Fruit fly (Drosophila melanogaster): Measurements from ENCODE around the gene CG15465.
A peak's percentile ranks its signal among the peaks of the same experiment; 100 is the strongest.

The CG15465 gene

DNA sequence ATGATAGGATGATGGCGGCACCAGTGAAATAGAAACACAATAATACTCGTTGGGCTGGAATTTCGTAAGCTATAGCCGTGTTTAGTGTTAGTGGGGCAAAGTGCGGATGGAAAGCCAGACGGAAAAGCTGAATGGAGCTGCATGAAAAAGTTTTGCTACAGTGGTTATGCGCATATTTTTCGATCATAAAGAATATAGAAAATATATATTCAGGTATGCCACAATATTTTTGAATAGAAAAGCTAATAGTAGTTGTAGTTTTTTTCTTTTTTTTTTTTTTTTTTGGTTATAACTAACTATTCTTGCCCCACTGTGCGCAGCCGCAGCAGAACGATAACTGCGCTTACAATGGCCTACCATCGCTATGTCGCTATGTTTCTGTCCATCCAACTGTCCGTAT is 201.0 kb downstream of the CG15465 start (continued):
- TF ChIP-seq CG34422 (GFP tag; IDR thresholded peaks at IDR 0.05) (0 out of 3 replicates have a peak, but pooled peaks have one; percentile 27), CG14050 (GFP tag; IDR thresholded peaks at IDR 0.05) (0 out of 3 replicates have a peak, but pooled peaks have one; percentile 12), pzg (GFP tag; optimal IDR thresholded peaks at IDR 0.05) (no peak), dysf (GFP tag; IDR thresholded peaks at IDR 0.05) (peak; percentile 40; the same call in 1 of the 3 replicates), CG10366 (GFP tag; IDR thresholded peaks at IDR 0.05) (peak; percentile 18; the same call in 1 of the 2 replicates), Ets65A (GFP tag) (peak; percentile 15), vvl (GFP tag; IDR thresholded peaks at IDR 0.05) (peak; percentile 46), ranshi (GFP tag; IDR thresholded peaks at IDR 0.05) (peak; percentile 30; the same call in 1 of the 2 replicates), gem (tag; optimal IDR thresholded peaks at IDR 0.05) (peak; percentile 6), pan (optimal IDR thresholded peaks at IDR 0.05) (no peak), pan (GFP tag; optimal IDR thresholded peaks at IDR 0.05 in 1 of 2, IDR thresholded peaks at IDR 0.05 in 1 of 2) (peak in 1 of 2 experiments; percentile 18), esg (GFP tag; conservative IDR thresholded peaks at IDR 0.05) (0 out of 2 replicates have a peak, but pooled peaks have one; percentile 6), crol (GFP tag; IDR thresholded peaks at IDR 0.05) (0 out of 2 replicates have a peak, but pooled peaks have one; percentile 7), hkb (optimal IDR thresholded peaks at IDR 0.05) (no peak), hkb (GFP tag; IDR thresholded peaks at IDR 0.05) (peak; percentile 48; the same call in 1 of the 2 replicates), CG2120 (GFP tag; optimal IDR thresholded peaks at IDR 0.05) (peak; percentile 35), wor (GFP tag; IDR thresholded peaks at IDR 0.05) (0 out of 2 replicates have a peak, but pooled peaks have one; percentile 18), CG17829 (tag; optimal IDR thresholded peaks at IDR 0.05) (no peak), eyg (GFP tag; optimal IDR thresholded peaks at IDR 0.05) (no peak), Sox102F (GFP tag; optimal IDR thresholded peaks at IDR 0.05) (peak; percentile 3), Hr78 (GFP tag; optimal IDR thresholded peaks at IDR 0.05) (no peak), C15 (GFP tag; IDR thresholded peaks at IDR 0.05) (0 out of 3 replicates have a peak, but pooled peaks have one; percentile 5), Ptx1 (GFP tag; IDR thresholded peaks at IDR 0.05) (0 out of 2 replicates have a peak, but pooled peaks have one; percentile 17), sisA (GFP tag; IDR thresholded peaks at IDR 0.05) (peak; percentile 25; the same call in 1 of the 2 replicates), phol (tag; optimal IDR thresholded peaks at IDR 0.05) (peak; percentile 17)

DNA sequence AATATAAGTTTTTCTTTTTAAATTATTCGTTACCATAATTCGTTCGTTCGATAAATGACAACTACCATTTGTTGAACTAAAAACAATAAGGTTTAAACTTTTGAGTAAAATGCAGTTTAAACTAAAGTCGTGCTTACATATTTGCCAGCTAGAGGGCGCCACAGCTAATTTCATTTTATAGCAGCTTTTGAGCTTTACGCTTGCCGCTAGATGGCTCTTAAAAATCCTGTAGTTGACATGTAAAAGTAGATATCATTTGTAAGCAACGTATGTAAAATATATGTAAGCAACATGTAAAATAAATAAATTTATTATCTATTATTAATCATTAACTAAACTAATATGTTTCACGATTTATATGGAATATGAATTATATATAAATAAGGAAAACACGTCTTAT is 204.1 kb downstream of the CG15465 start:
- TF ChIP-seq Dbx (GFP tag; IDR thresholded peaks at IDR 0.05), result peak; percentile 42; the same call in 1 of the 3 replicates
- TF ChIP-seq CG11504 (tag; optimal IDR thresholded peaks at IDR 0.05), result peak; percentile 49
- TF ChIP-seq CG8290 (GFP tag; optimal IDR thresholded peaks at IDR 0.05), result no peak
- TF ChIP-seq CG8290 (tag; optimal IDR thresholded peaks at IDR 0.05), result no peak
- no peak for TF ChIP-seq CG8359 (GFP tag; optimal IDR thresholded peaks at IDR 0.05; ENCODE audit: borderline replicate concordance)
- TF ChIP-seq Oaz (GFP tag; IDR thresholded peaks at IDR 0.05), result no peak
- peak; percentile 56; the same call in 1 of the 3 replicates for TF ChIP-seq z (GFP tag; IDR thresholded peaks at IDR 0.05)
- no peak for TF ChIP-seq Poxn (GFP tag; IDR thresholded peaks at IDR 0.05)
- TF ChIP-seq Asciz (GFP tag; optimal IDR thresholded peaks at IDR 0.05), result no peak
- TF ChIP-seq CG30403 (GFP tag; optimal IDR thresholded peaks at IDR 0.05), result no peak
- TF ChIP-seq psq (GFP tag; optimal IDR thresholded peaks at IDR 0.05), result no peak
- no peak for TF ChIP-seq Gug (GFP tag; IDR thresholded peaks at IDR 0.05)
- no peak for TF ChIP-seq Eip74EF (GFP tag; optimal IDR thresholded peaks at IDR 0.05)
- peak; percentile 2 for TF ChIP-seq CG2712 (tag; optimal IDR thresholded peaks at IDR 0.05)
- no peak for TF ChIP-seq CG12219 (GFP tag; optimal IDR thresholded peaks at IDR 0.05)
- TF ChIP-seq nerfin-1 (tag; optimal IDR thresholded peaks at IDR 0.05), result no peak
- TF ChIP-seq unc-4 (GFP tag; IDR thresholded peaks at IDR 0.05; ENCODE audit: partially characterized antibody), result no peak
- no peak for TF ChIP-seq Ptx1 (GFP tag; IDR thresholded peaks at IDR 0.05)
- no peak for TF ChIP-seq Fer2 (tag; optimal IDR thresholded peaks at IDR 0.05)
- no peak for TF ChIP-seq bbx (GFP tag; IDR thresholded peaks at IDR 0.05; ENCODE audit: partially characterized antibody)
- no peak for TF ChIP-seq Meics (GFP tag; optimal IDR thresholded peaks at IDR 0.05)
- no peak for TF ChIP-seq unpg (GFP tag; optimal IDR thresholded peaks at IDR 0.05)
- TF ChIP-seq al (GFP tag; IDR thresholded peaks at IDR 0.05), result no peak
- TF ChIP-seq Rfx (GFP tag; IDR thresholded peaks at IDR 0.05), result peak; percentile 47; the same call in 1 of the 2 replicates
- TF ChIP-seq oc (tag; optimal IDR thresholded peaks at IDR 0.05), result no peak
- no peak for TF ChIP-seq CG9876 (GFP tag; optimal IDR thresholded peaks at IDR 0.05)
- TF ChIP-seq PHDP (tag; optimal IDR thresholded peaks at IDR 0.05), result peak; percentile 20
- peak; percentile 55 for TF ChIP-seq CG32532 (GFP tag; IDR thresholded peaks at IDR 0.05)
